Fruit fly (Drosophila melanogaster): ENCODE measurements around the gene CG33928.

The CG33928 gene

DNA sequence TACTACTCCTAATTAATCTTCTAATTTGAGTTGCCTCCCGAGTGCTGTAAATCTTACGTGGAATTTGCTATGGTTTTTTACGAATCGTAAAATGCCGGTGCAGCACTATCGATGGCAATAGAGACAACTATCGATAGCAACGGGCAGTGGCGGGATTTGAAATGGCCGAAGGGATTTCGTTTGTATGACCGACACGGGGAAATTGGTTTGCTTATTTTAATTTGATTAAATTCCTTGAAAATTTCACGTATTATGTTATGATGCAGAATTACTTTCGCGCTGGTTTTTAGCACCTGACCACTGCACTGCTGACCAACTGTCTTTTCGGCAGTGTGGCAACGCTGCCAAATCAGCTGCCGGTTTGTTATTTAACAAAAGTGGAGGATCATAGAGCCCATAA lies 47.8 kb upstream of the CG33928 start, which contains the start of the genes GCS2beta and CG5131 (continued):
- TF ChIP-seq Blimp-1 (GFP tag; optimal IDR thresholded peaks at IDR 0.05) = peak; percentile 37
- TF ChIP-seq CG1621 (tag; optimal IDR thresholded peaks at IDR 0.05) = peak; percentile 86
- TF ChIP-seq CG4318 (GFP tag; optimal IDR thresholded peaks at IDR 0.05) = peak; percentile 89
- TF ChIP-seq cyc (GFP tag; optimal IDR thresholded peaks at IDR 0.05) = peak; percentile 96
- TF ChIP-seq spab (GFP tag; optimal IDR thresholded peaks at IDR 0.05) = peak; percentile 61
- peak; percentile 53 for TF ChIP-seq CG6854 (GFP tag; optimal IDR thresholded peaks at IDR 0.05)
- peak; percentile 81 for TF ChIP-seq Lpt (GFP tag; optimal IDR thresholded peaks at IDR 0.05)
- TF ChIP-seq CG31627 (GFP tag; optimal IDR thresholded peaks at IDR 0.05) = peak; percentile 97
- TF ChIP-seq ss (GFP tag; optimal IDR thresholded peaks at IDR 0.05) = no peak
- TF ChIP-seq fkh (GFP tag; optimal IDR thresholded peaks at IDR 0.05) = no peak
- TF ChIP-seq CG15336 (GFP tag; IDR thresholded peaks at IDR 0.05) = peak; percentile 85
- peak; percentile 91 for TF ChIP-seq Gug (GFP tag; IDR thresholded peaks at IDR 0.05)
- peak; percentile 94 for TF ChIP-seq Hr38 (GFP tag; optimal IDR thresholded peaks at IDR 0.05)
- peak; percentile 93 for TF ChIP-seq CG32006 (GFP tag; optimal IDR thresholded peaks at IDR 0.05)
- peak; percentile 73 for TF ChIP-seq CG6276 (GFP tag; optimal IDR thresholded peaks at IDR 0.05)
- TF ChIP-seq svp (GFP tag) = peak; percentile 97
- peak; percentile 87 for TF ChIP-seq CG3032 (tag; optimal IDR thresholded peaks at IDR 0.05)
- TF ChIP-seq Ets21C (GFP tag; optimal IDR thresholded peaks at IDR 0.05) = peak; percentile 93
- peak; percentile 94 for TF ChIP-seq CG3919 (GFP tag; optimal IDR thresholded peaks at IDR 0.05)
- peak; percentile 93 for TF ChIP-seq esn (GFP tag; optimal IDR thresholded peaks at IDR 0.05)

DNA sequence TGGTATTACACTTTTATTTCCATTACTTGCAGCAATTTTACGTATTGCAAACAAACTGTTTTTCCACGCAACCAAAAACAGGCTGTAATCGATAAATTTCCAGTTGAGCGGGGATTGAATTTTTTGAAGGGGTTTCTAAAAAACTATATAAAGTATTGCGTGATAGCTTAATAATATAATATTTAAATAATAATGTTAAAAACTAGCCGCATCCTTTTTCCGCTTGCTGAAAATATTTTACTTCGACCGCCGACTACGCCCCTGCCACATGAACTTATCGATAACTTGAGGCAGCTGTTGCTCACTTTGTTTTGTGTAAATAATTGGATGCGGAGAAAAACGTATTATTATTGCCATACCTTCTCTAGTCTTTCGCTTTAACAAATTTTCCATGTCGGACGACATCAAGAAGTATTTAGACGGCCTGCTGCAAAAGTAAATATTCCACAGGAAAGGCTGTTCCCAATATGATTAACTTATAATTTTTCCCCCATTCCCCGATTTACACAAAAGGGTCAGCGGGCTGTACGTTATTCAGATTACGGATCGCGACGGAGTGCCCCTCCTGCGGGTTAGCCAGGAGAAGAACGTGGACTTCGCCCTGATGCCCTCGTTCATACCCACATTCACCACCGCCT lies 44.7 kb upstream of the CG33928 start, which contains the start of the genes fws and Lamtor3:
TSS of gene fws (minus strand) at position 87 of the 638 bp plus-strand sequence.
TSS of gene Lamtor3 (plus strand) at position 289 of the 638 bp plus-strand sequence.
- TF ChIP-seq Eip93F (GFP tag; optimal IDR thresholded peaks at IDR 0.05) (peak; percentile 89), CG10669 (GFP tag; optimal IDR thresholded peaks at IDR 0.05) (peak; percentile 99), cyc (GFP tag; optimal IDR thresholded peaks at IDR 0.05) (peak; percentile 96), salr (GFP tag; optimal IDR thresholded peaks at IDR 0.05) (peak; percentile 94 to 98), vri (GFP tag; optimal IDR thresholded peaks at IDR 0.05) (peak; percentile 95), Eip75B (GFP tag; optimal IDR thresholded peaks at IDR 0.05) (peak; percentile 94), CG4318 (GFP tag; optimal IDR thresholded peaks at IDR 0.05) (peak; percentile 99), CG8119 (GFP tag; IDR thresholded peaks at IDR 0.05) (peak; percentile 99), Sox14 (GFP tag; optimal IDR thresholded peaks at IDR 0.05) (peak; percentile 98), CG10631 (GFP tag; optimal IDR thresholded peaks at IDR 0.05) (peak; percentile 100), CG6792 (GFP tag; optimal IDR thresholded peaks at IDR 0.05) (peak; percentile 98), CG16779 (tag; optimal IDR thresholded peaks at IDR 0.05) (peak; percentile 95), CG7368 (GFP tag; optimal IDR thresholded peaks at IDR 0.05) (peak; percentile 98), Ets96B (tag; optimal IDR thresholded peaks at IDR 0.05) (peak; percentile 99), CG8319 (GFP tag; optimal IDR thresholded peaks at IDR 0.05) (peak; percentile 98), ss (GFP tag; optimal IDR thresholded peaks at IDR 0.05) (peak; percentile 87 to 93), fd59A (GFP tag; optimal IDR thresholded peaks at IDR 0.05) (peak; percentile 96), achi (GFP tag; optimal IDR thresholded peaks at IDR 0.05) (peak; percentile 99), Blimp-1 (GFP tag; optimal IDR thresholded peaks at IDR 0.05) (peak; percentile 94), CG6163 (GFP tag; IDR thresholded peaks at IDR 0.05) (peak; percentile 100), dac (GFP tag; optimal IDR thresholded peaks at IDR 0.05) (peak; percentile 99), pdm3 (GFP tag; optimal IDR thresholded peaks at IDR 0.05) (peak; percentile 97), spab (GFP tag; optimal IDR thresholded peaks at IDR 0.05) (peak; percentile 97), svp (GFP tag) (peak; percentile 97), CG6808 (GFP tag; optimal IDR thresholded peaks at IDR 0.05) (peak; percentile 92), CG6854 (GFP tag; optimal IDR thresholded peaks at IDR 0.05) (peak; percentile 96), Smox (GFP tag; optimal IDR thresholded peaks at IDR 0.05) (peak; percentile 96), Eip78C (GFP tag) (peak; percentile 99), CG8632 (GFP tag; optimal IDR thresholded peaks at IDR 0.05) (peak; percentile 99), lz (GFP tag; optimal IDR thresholded peaks at IDR 0.05) (peak; percentile 98), OdsH (GFP tag; optimal IDR thresholded peaks at IDR 0.05) (peak; percentile 99), CG9139 (GFP tag; optimal IDR thresholded peaks at IDR 0.05) (peak; percentile 94), eg (GFP tag; IDR thresholded peaks at IDR 0.05) (peak; percentile 100), Gug (GFP tag; IDR thresholded peaks at IDR 0.05) (peak; percentile 99), Sox102F (GFP tag; optimal IDR thresholded peaks at IDR 0.05) (peak; percentile 98), Hr38 (GFP tag; optimal IDR thresholded peaks at IDR 0.05) (peak; percentile 37), net (GFP tag; optimal IDR thresholded peaks at IDR 0.05) (peak; percentile 98), CG1621 (tag; optimal IDR thresholded peaks at IDR 0.05) (peak; percentile 97)
